Fruit fly (Drosophila melanogaster): Measurements from ENCODE around the gene Sh3beta.

Gene Sh3beta

dm6 chr3L:7328567-7329253 lies 40.4 kb downstream of the Sh3beta start, which contains the start of the genes mrva, CG42307 and mus312 (continued):
- peak; percentile 70; the same call in 2 of the 3 replicates for TF ChIP-seq ci (GFP tag; IDR thresholded peaks at IDR 0.05)
- peak; percentile 68 for TF ChIP-seq E2f2 (GFP tag; IDR thresholded peaks at IDR 0.05)
- TF ChIP-seq fru (optimal IDR thresholded peaks at IDR 0.05): no peak
- peak; percentile 92 for TF ChIP-seq CG9932 (GFP tag; IDR thresholded peaks at IDR 0.05)
- no peak for TF ChIP-seq sima (GFP tag; optimal IDR thresholded peaks at IDR 0.05)
- no peak for TF ChIP-seq CG5180 (GFP tag; optimal IDR thresholded peaks at IDR 0.05)
- TF ChIP-seq CG18011 (GFP tag; optimal IDR thresholded peaks at IDR 0.05): peak; percentile 57
- TF ChIP-seq GATAe (GFP tag; conservative IDR thresholded peaks at IDR 0.05): no peak
- TF ChIP-seq toy (GFP tag; IDR thresholded peaks at IDR 0.05): peak; percentile 59; the same call in 1 of the 2 replicates
- TF ChIP-seq Tbp (GFP tag; optimal IDR thresholded peaks at IDR 0.05): no peak
- peak; percentile 86 for TF ChIP-seq esg (GFP tag; conservative IDR thresholded peaks at IDR 0.05)
- peak; percentile 46 for TF ChIP-seq rib (GFP tag; IDR thresholded peaks at IDR 0.05)
- peak; percentile 27 for TF ChIP-seq CG15479 (GFP tag; optimal IDR thresholded peaks at IDR 0.05)
- TF ChIP-seq CG13123 (GFP tag; optimal IDR thresholded peaks at IDR 0.05): peak; percentile 74
- peak; percentile 86 for TF ChIP-seq Xbp1 (GFP tag; optimal IDR thresholded peaks at IDR 0.05)
- TF ChIP-seq CG15601 (tag; optimal IDR thresholded peaks at IDR 0.05): peak; percentile 93
- TF ChIP-seq Eip74EF (GFP tag; optimal IDR thresholded peaks at IDR 0.05): peak in 1 of 2 experiments; percentile 64
- TF ChIP-seq BEAF-32 (GFP tag; optimal IDR thresholded peaks at IDR 0.05): peak; percentile 33
- TF ChIP-seq CG14441 (GFP tag; IDR thresholded peaks at IDR 0.05): peak; percentile 69
- TF ChIP-seq CG12942 (GFP tag; optimal IDR thresholded peaks at IDR 0.05): peak; percentile 84
- no peak for TF ChIP-seq yki (optimal IDR thresholded peaks at IDR 0.05)
- peak; percentile 95 for TF ChIP-seq CG2712 (tag; optimal IDR thresholded peaks at IDR 0.05)
- TF ChIP-seq row (GFP tag; IDR thresholded peaks at IDR 0.05): peak; percentile 96
- no peak for TF ChIP-seq gro (GFP tag; optimal IDR thresholded peaks at IDR 0.05)
- peak; percentile 68 for TF ChIP-seq lbe (GFP tag; optimal IDR thresholded peaks at IDR 0.05)
- TF ChIP-seq Dek (tag; optimal IDR thresholded peaks at IDR 0.05): peak; percentile 91
- TF ChIP-seq schlank (tag; optimal IDR thresholded peaks at IDR 0.05): peak; percentile 54
- TF ChIP-seq al (GFP tag; IDR thresholded peaks at IDR 0.05): peak; percentile 79
- no peak for TF ChIP-seq Doc2 (GFP tag; IDR thresholded peaks at IDR 0.05)
- TF ChIP-seq fu2 (GFP tag; optimal IDR thresholded peaks at IDR 0.05): peak; percentile 39
- TF ChIP-seq tna (GFP tag; IDR thresholded peaks at IDR 0.05; ENCODE audit: partially characterized antibody): no peak
- TF ChIP-seq CG10565 (GFP tag; optimal IDR thresholded peaks at IDR 0.05): no peak
- peak; percentile 94 for TF ChIP-seq PHDP (tag; optimal IDR thresholded peaks at IDR 0.05)
- 0 out of 3 replicates have a peak, but pooled peaks have one; percentile 21 for TF ChIP-seq knrl (GFP tag; IDR thresholded peaks at IDR 0.05; ENCODE audit: partially characterized antibody)
- peak in 1 of 2 experiments; percentile 17 for TF ChIP-seq tll (GFP tag; optimal IDR thresholded peaks at IDR 0.05)
- no peak for TF ChIP-seq CG12071 (GFP tag; optimal IDR thresholded peaks at IDR 0.05)
- TF ChIP-seq CG10366 (GFP tag; IDR thresholded peaks at IDR 0.05): peak; percentile 77
- peak; percentile 85 for TF ChIP-seq CG6813 (GFP tag; optimal IDR thresholded peaks at IDR 0.05)
- TF ChIP-seq CG3163 (GFP tag; optimal IDR thresholded peaks at IDR 0.05): no peak
- TF ChIP-seq CG4707 (GFP tag; optimal IDR thresholded peaks at IDR 0.05): no peak
- TF ChIP-seq dati (GFP tag; IDR thresholded peaks at IDR 0.05): no peak
- peak; percentile 52 for TF ChIP-seq ac (GFP tag; optimal IDR thresholded peaks at IDR 0.05)
- no peak for TF ChIP-seq en (GFP tag; optimal IDR thresholded peaks at IDR 0.05)
- TF ChIP-seq CG12155 (GFP tag; optimal IDR thresholded peaks at IDR 0.05): peak; percentile 93
- TF ChIP-seq CG16779 (GFP tag; IDR thresholded peaks at IDR 0.05): no peak
- peak; percentile 91 for TF ChIP-seq slbo (GFP tag; IDR thresholded peaks at IDR 0.05)
- peak; percentile 66 for TF ChIP-seq CG2202 (tag; optimal IDR thresholded peaks at IDR 0.05)
- TF ChIP-seq CG8290 (GFP tag; optimal IDR thresholded peaks at IDR 0.05): peak; percentile 66
- TF ChIP-seq CG8290 (tag; optimal IDR thresholded peaks at IDR 0.05): no peak
- no peak for TF ChIP-seq inv (GFP tag; IDR thresholded peaks at IDR 0.05; ENCODE audit: partially characterized antibody)
- TF ChIP-seq CTCF (GFP tag; optimal IDR thresholded peaks at IDR 0.05): peak; percentile 4
